Worm (Caenorhabditis elegans) whole organism, young adult: ENCODE measurements around the gene sre-43.

ENCODE experiments used
- C06A6.2 ChIP-seq: fragments of 200-800 bp; sonication (Bioruptor generic); conservative IDR thresholded peaks from 2 replicates; pipeline ENCODE4 v1.3.6; 2022; ENCODE audit warnings: missing genetic modification characterization, missing compliant biosample characterization
- D2030.7 ChIP-seq: fragments of 200-800 bp; sonication (Bioruptor generic); IDR thresholded peaks from 2 replicates; pipeline ENCODE4 v1.3.6; 2022; ENCODE audit warnings: missing genetic modification reagents, missing genetic modification characterization, missing compliant biosample characterization
- F23B12.7 ChIP-seq: sonication (generic microtip); optimal IDR thresholded peaks from 2 replicates; lab custom pipeline; 2017; ENCODE audit warnings: missing genetic modification characterization, mild to moderate bottlenecking, missing compliant biosample characterization, antibody characterized with exemption, moderate library complexity; ENCODE audit not compliant: insufficient read depth
- F33H1.4 ChIP-seq: fragments of 200-800 bp; sonication (Bioruptor generic); IDR thresholded peaks from 2 replicates; pipeline ENCODE4 v1.3.6; 2022; ENCODE audit warnings: missing genetic modification reagents, missing genetic modification characterization, missing compliant biosample characterization
- F39B2.1 ChIP-seq: fragments of 200-800 bp; sonication (Bioruptor generic); IDR thresholded peaks from 2 replicates; pipeline ENCODE4 v1.3.6; 2022; ENCODE audit warnings: missing genetic modification reagents, missing genetic modification characterization, missing compliant biosample characterization
- Y56A3A.18 ChIP-seq: fragments of 200-800 bp; sonication (Bioruptor generic); IDR thresholded peaks from 2 replicates; pipeline ENCODE4 v1.3.6; 2022; ENCODE audit warnings: missing genetic modification reagents, missing genetic modification characterization, missing compliant biosample characterization
- Y67H2A.10 ChIP-seq: fragments of 200-800 bp; sonication (Bioruptor generic); conservative IDR thresholded peaks from 2 replicates; pipeline ENCODE4 v1.3.6; 2022; ENCODE audit warnings: missing genetic modification reagents, missing genetic modification characterization, missing compliant biosample characterization
- akir-1 ChIP-seq: fragments of 200-800 bp; sonication (Bioruptor generic); optimal IDR thresholded peaks from 2 replicates; lab custom pipeline; 2018; ENCODE audit warnings: mild to moderate bottlenecking, missing genetic modification characterization, moderate library complexity, missing compliant biosample characterization
- aptf-2 ChIP-seq: fragments of 200-800 bp; sonication (Bioruptor generic); conservative IDR thresholded peaks from 2 replicates; pipeline ENCODE4 v1.3.6; 2022; ENCODE audit warnings: missing genetic modification reagents, missing genetic modification characterization, missing compliant biosample characterization
- attf-3 ChIP-seq: fragments of 200-800 bp; sonication (Bioruptor generic); conservative IDR thresholded peaks from 2 replicates; pipeline ENCODE4 v1.3.6; 2022; ENCODE audit warnings: missing genetic modification reagents, missing genetic modification characterization, missing compliant biosample characterization
- attf-6 ChIP-seq: fragments of 200-800 bp; sonication (Bioruptor generic); IDR thresholded peaks from 2 replicates; pipeline ENCODE4 v1.3.6; 2022; ENCODE audit warnings: missing genetic modification reagents, missing genetic modification characterization, missing compliant biosample characterization
- bed-1 ChIP-seq: fragments of 200-800 bp; sonication (Bioruptor generic); IDR thresholded peaks from 2 replicates; pipeline ENCODE4 v1.3.6; 2022; ENCODE audit warnings: missing genetic modification reagents, missing genetic modification characterization, missing compliant biosample characterization
- cebp-1 ChIP-seq, 2 experiments: fragments of 200-800 bp in 1 of 2; sonication (Bioruptor generic) in 1 of 2; sonication (generic microtip) in 1 of 2; IDR thresholded peaks in 1 of 2; optimal IDR thresholded peaks in 1 of 2; 2 replicates each; pipeline versions ENCODE4 v1.3.6 to Lab custom; 2017 to 2022; ENCODE audit warnings: missing compliant biosample characterization in 2 of 2, missing genetic modification characterization in 2 of 2, mild to moderate bottlenecking in 1 of 2, missing genetic modification reagents in 1 of 2, moderate library complexity in 1 of 2
- dox-1 ChIP-seq: fragments of 200-800 bp; sonication (Bioruptor generic); IDR thresholded peaks from 2 replicates; pipeline ENCODE4 v1.3.6; 2022; ENCODE audit warnings: missing genetic modification reagents, missing genetic modification characterization, missing compliant biosample characterization
- efl-1 ChIP-seq: fragments of 150-350 bp; optimal IDR thresholded peaks from 2 replicates; lab custom pipeline; 2014; ENCODE audit warnings: missing biosample characterization, missing genetic modification reagents, missing genetic modification characterization
- egl-18 ChIP-seq: fragments of 200-800 bp; sonication (Bioruptor generic); IDR thresholded peaks from 2 replicates; pipeline ENCODE4 v1.3.6; 2022; ENCODE audit warnings: missing genetic modification reagents, missing genetic modification characterization, missing compliant biosample characterization
- egl-44 ChIP-seq: fragments of 200-800 bp; sonication (Bioruptor generic); IDR thresholded peaks from 2 replicates; pipeline ENCODE4 v1.3.6; 2022; ENCODE audit warnings: missing genetic modification reagents, missing genetic modification characterization, missing compliant biosample characterization
- him-1 ChIP-seq: sonication (generic microtip); optimal IDR thresholded peaks from 2 replicates; lab custom pipeline; 2016; ENCODE audit warnings: missing genotype, missing genetic modification reagents, missing genetic modification characterization, missing compliant biosample characterization
- hmg-1.2 ChIP-seq: fragments of 200-800 bp; sonication (Bioruptor generic); IDR thresholded peaks from 2 replicates; pipeline ENCODE4 v1.3.6; 2022; ENCODE audit warnings: missing genetic modification reagents, missing genetic modification characterization, missing compliant biosample characterization
- hmg-20 ChIP-seq: fragments of 200-800 bp; sonication (Bioruptor generic); IDR thresholded peaks from 2 replicates; pipeline ENCODE4 v1.3.6; 2022; ENCODE audit warnings: missing genetic modification reagents, missing genetic modification characterization, missing compliant biosample characterization
- lin-26 ChIP-seq: fragments of 200-800 bp; sonication (Bioruptor generic); IDR thresholded peaks from 2 replicates; pipeline ENCODE4 v1.3.6; 2022; ENCODE audit warnings: missing genetic modification reagents, missing genetic modification characterization, missing compliant biosample characterization
- madf-10 ChIP-seq: sonication (generic microtip); optimal IDR thresholded peaks from 2 replicates; lab custom pipeline; 2016; ENCODE audit warnings: mild to moderate bottlenecking, missing genetic modification characterization, missing compliant biosample characterization
- madf-6 ChIP-seq: fragments of 200-800 bp; sonication (Bioruptor generic); IDR thresholded peaks from 2 replicates; pipeline ENCODE4 v1.3.6; 2022; ENCODE audit warnings: missing genetic modification reagents, missing genetic modification characterization, missing compliant biosample characterization
- madf-8 ChIP-seq: fragments of 200-800 bp; sonication (Bioruptor generic); conservative IDR thresholded peaks from 2 replicates; pipeline ENCODE4 v1.3.6; 2022; ENCODE audit warnings: missing genetic modification reagents, missing genetic modification characterization, missing compliant biosample characterization
- mcd-1 ChIP-seq: fragments of 200-800 bp; sonication (Bioruptor generic); IDR thresholded peaks from 2 replicates; pipeline ENCODE4 v1.3.6; 2022; ENCODE audit warnings: missing genetic modification reagents, missing genetic modification characterization, missing compliant biosample characterization
- nhr-179 ChIP-seq: sonication (generic microtip); optimal IDR thresholded peaks from 2 replicates; lab custom pipeline; 2016; ENCODE audit warnings: mild to moderate bottlenecking, missing genetic modification characterization, missing compliant biosample characterization
- pbrm-1 ChIP-seq: fragments of 200-800 bp; sonication (Bioruptor generic); IDR thresholded peaks from 2 replicates; pipeline ENCODE4 v1.3.6; 2022; ENCODE audit warnings: missing genetic modification reagents, missing genetic modification characterization, missing compliant biosample characterization
- rcor-1 ChIP-seq: fragments of 200-800 bp; sonication (Bioruptor generic); IDR thresholded peaks from 2 replicates; pipeline ENCODE4 v1.3.6; 2022; ENCODE audit warnings: missing genetic modification reagents, missing genetic modification characterization, missing compliant biosample characterization
- snpc-1.1 ChIP-seq: sonication (generic microtip); optimal IDR thresholded peaks from 2 replicates; lab custom pipeline; 2017; ENCODE audit warnings: missing genetic modification characterization, mild to moderate bottlenecking, missing compliant biosample characterization, antibody characterized with exemption, moderate library complexity, missing genotype, missing genetic modification reagents; ENCODE audit not compliant: insufficient read depth
- snpc-1.3 ChIP-seq: sonication (generic microtip); optimal IDR thresholded peaks from 2 replicates; lab custom pipeline; 2017; ENCODE audit warnings: missing genetic modification characterization, mild to moderate bottlenecking, missing compliant biosample characterization, antibody characterized with exemption, moderate library complexity, missing genotype, missing genetic modification reagents; ENCODE audit not compliant: insufficient read depth
- snpc-3.4 ChIP-seq: sonication (generic microtip); optimal IDR thresholded peaks from 2 replicates; lab custom pipeline; 2017; ENCODE audit warnings: missing genetic modification characterization, mild to moderate bottlenecking, missing compliant biosample characterization, antibody characterized with exemption, moderate library complexity, missing genotype, missing genetic modification reagents
- snpc-4 ChIP-seq, 5 experiments: fragments of 150-350 bp in 1 of 5; sonication (generic microtip) in 4 of 5; optimal IDR thresholded peaks; 2 replicates each; lab custom pipeline; 2014 to 2018; ENCODE audit warnings: missing genetic modification characterization in 5 of 5, missing biosample characterization in 3 of 5, antibody characterized with exemption in 2 of 5, mild to moderate bottlenecking in 2 of 5, missing compliant biosample characterization in 2 of 5, missing genotype in 2 of 5, moderate library complexity in 2 of 5, missing genetic modification reagents in 1 of 5
- unc-62 ChIP-seq: fragments of 150-350 bp; optimal IDR thresholded peaks from 2 replicates; lab custom pipeline; 2014; ENCODE audit warnings: missing biosample characterization, missing genetic modification reagents, missing genetic modification characterization
- zfh-2 ChIP-seq: fragments of 200-800 bp; sonication (Bioruptor generic); conservative IDR thresholded peaks from 2 replicates; pipeline ENCODE4 v1.3.6; 2022; ENCODE audit warnings: missing genetic modification reagents, missing genetic modification characterization, missing compliant biosample characterization
- ztf-3 ChIP-seq: fragments of 200-800 bp; sonication (Bioruptor generic); optimal IDR thresholded peaks from 2 replicates; lab custom pipeline; 2018; ENCODE audit warnings: mild to moderate bottlenecking, missing genetic modification characterization, missing compliant biosample characterization

Gene sre-43

DNA sequence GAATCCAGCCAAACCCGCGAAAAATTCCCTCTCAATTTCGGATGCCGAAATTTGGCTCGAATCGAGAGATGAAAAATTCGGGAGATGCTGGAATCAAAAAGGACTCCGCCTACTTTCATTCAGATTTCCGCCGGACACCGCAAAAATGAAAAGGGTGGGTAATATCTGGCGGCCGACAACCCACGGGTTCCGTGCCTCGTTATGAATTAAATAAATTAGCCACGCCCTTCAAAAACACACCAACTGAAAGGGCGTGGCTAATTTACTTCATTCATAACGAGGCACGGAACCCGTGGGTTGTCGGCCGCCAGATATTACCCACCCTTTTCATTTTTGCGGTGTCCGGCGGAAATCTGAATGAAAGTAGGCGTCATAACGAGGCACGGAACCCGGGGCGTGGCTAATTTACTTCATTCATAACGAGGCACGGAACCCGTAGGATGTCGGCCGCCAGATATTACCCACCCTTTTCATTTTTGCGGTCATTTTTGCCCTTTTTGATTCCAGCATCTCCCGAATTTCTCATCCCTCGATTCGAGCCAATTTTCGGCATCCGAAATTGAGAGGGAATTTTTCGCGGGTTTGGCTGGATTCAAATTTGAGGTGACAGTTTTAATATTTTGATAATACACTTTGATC lies 22.3 kb downstream of the sre-43 start:
- TF ChIP-seq F33H1.4 (GFP tag; lab: Robert Waterston, UW) (0 out of 2 replicates have a peak, but pooled peaks have one; percentile 12), attf-6 (GFP tag; lab: Robert Waterston, UW) (peak; percentile 88), snpc-1.1 (tag; lab: Kevin White, UChicago) (peak; percentile 87), hmg-1.2 (0 out of 2 replicates have a peak, but pooled peaks have one; percentile 4), snpc-4 (GFP tag; optimal IDR thresholded peaks at IDR 0.05; lab: Kevin White, UChicago) (peak; percentile 86), snpc-4 (tag; optimal IDR thresholded peaks at IDR 0.05; lab: Kevin White, UChicago) (peak; percentile 10 to 95 (median 86)), mcd-1 (GFP tag; lab: Robert Waterston, UW) (peak; percentile 47; the same call in 1 of the 2 replicates), D2030.7 (GFP tag; lab: Robert Waterston, UW) (peak; percentile 68), pbrm-1 (GFP tag; lab: Robert Waterston, UW) (peak; percentile 84), rcor-1 (peak; percentile 58), lin-26 (0 out of 2 replicates have a peak, but pooled peaks have one; percentile 10), madf-6 (GFP tag; lab: Robert Waterston, UW) (peak; percentile 77), hmg-20 (GFP tag; lab: Robert Waterston, UW) (0 out of 2 replicates have a peak, but pooled peaks have one; percentile 27), madf-8 (GFP tag; lab: Robert Waterston, UW) (peak; percentile 11; the same call in 1 of the 2 replicates), snpc-3.4 (tag; lab: Kevin White, UChicago) (peak; percentile 20)

DNA sequence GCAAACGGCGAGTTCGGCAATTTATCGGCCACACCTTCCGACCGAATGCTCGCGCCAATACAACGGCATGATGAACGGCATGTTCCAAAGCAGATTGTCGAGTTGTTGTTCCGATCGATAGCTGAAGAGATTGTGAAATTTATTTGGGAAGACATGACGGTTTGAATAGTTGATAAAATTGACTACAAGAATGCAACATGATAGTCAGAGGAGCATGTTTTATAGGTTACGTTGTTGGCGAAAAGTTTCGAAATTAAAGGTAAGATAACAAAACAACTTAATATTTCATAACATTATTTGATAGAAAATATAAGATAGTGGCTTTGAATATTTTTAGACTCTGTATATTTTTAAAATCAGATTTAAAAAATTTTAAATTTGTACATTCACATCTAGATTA lies 23.4 kb downstream of the sre-43 start:
- TF ChIP-seq nhr-179, result no peak
- no peak for TF ChIP-seq madf-8 (GFP tag; lab: Robert Waterston, UW)
- 0 out of 2 replicates have a peak, but pooled peaks have one; percentile 30 for TF ChIP-seq zfh-2 (GFP tag; lab: Robert Waterston, UW)
- TF ChIP-seq snpc-1.1 (tag; lab: Kevin White, UChicago), result no peak
- no peak for TF ChIP-seq madf-10 (tag; lab: Kevin White, UChicago)
- no peak for TF ChIP-seq F23B12.7 (tag; lab: Kevin White, UChicago)
- no peak for TF ChIP-seq ztf-3 (GFP tag; lab: Kevin White, UChicago)
- no peak for TF ChIP-seq F39B2.1 (GFP tag; lab: Robert Waterston, UW)
- no peak for TF ChIP-seq C06A6.2
- TF ChIP-seq cebp-1 (GFP tag; IDR thresholded peaks at IDR 0.05; lab: Robert Waterston, UW), result peak; percentile 47; the same call in 1 of the 2 replicates
- TF ChIP-seq cebp-1 (tag; optimal IDR thresholded peaks at IDR 0.05; lab: Kevin White, UChicago), result peak; percentile 88
- TF ChIP-seq efl-1, result no peak
- no peak for TF ChIP-seq attf-3 (GFP tag; lab: Robert Waterston, UW)
- TF ChIP-seq dox-1 (GFP tag; lab: Robert Waterston, UW), result no peak
- TF ChIP-seq snpc-1.3 (tag; lab: Kevin White, UChicago), result no peak
- no peak for TF ChIP-seq egl-18 (GFP tag; lab: Robert Waterston, UW)
- TF ChIP-seq Y56A3A.18, result no peak
- peak; percentile 48 for TF ChIP-seq unc-62 (GFP tag; lab: Kevin White, UChicago)

DNA sequence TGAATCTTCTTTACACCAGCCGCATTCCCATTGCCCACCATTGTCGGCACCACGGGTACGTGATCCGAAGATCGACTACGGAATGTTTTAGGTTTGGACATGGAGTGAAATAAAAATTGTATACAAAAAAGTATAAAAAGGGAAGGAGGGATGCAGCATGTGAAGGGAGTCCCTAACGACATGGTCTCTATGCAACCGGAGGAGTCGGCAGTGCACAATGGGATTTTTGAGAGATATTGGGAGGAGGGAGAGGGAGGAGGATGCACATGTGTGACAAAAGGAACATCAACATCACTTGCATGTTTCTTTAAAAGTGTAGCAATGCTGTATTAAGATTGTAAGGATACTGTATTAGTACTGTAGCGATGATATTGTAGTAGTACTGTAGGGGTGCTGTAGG lies 29.3 kb downstream of the sre-43 start, which contains the start of gene W07G1.1:
W07G1.1 (minus strand) TSS at position 101 of the 400 bp plus-strand sequence.
- TF ChIP-seq madf-10 (tag; lab: Kevin White, UChicago), result no peak
- TF ChIP-seq akir-1 (GFP tag; lab: Kevin White, UChicago), result no peak
- no peak for TF ChIP-seq bed-1 (GFP tag; lab: Robert Waterston, UW)
- TF ChIP-seq egl-18 (GFP tag; lab: Robert Waterston, UW), result no peak
- no peak for TF ChIP-seq egl-44 (GFP tag; lab: Robert Waterston, UW)
- TF ChIP-seq C06A6.2, result no peak
- TF ChIP-seq efl-1, result no peak
- no peak for TF ChIP-seq him-1 (tag; lab: Kevin White, UChicago)
- no peak for TF ChIP-seq Y67H2A.10
- TF ChIP-seq D2030.7 (GFP tag; lab: Robert Waterston, UW), result no peak
- no peak for TF ChIP-seq aptf-2 (GFP tag; lab: Robert Waterston, UW)
